Worm (Caenorhabditis elegans) whole organism, midembryonic: ENCODE data around the gene his-71.

ENCODE experiments used
- T22C8.4 ChIP-seq: fragments of 200-800 bp; sonication (Bioruptor generic); IDR thresholded peaks from 2 replicates; pipeline ENCODE4 v1.3.6; 2022; ENCODE audit warnings: missing genetic modification characterization, missing compliant biosample characterization
- cog-1 ChIP-seq: sonication (generic microtip); optimal IDR thresholded peaks from 2 replicates; lab custom pipeline; 2016; ENCODE audit warnings: missing genetic modification characterization, missing compliant biosample characterization
- flt-1 ChIP-seq: fragments of 200-800 bp; sonication (Bioruptor generic); IDR thresholded peaks from 2 replicates; pipeline ENCODE4 v1.3.6; 2022; ENCODE audit warnings: missing genetic modification characterization, missing compliant biosample characterization
- klf-2 ChIP-seq: fragments of 200-800 bp; sonication (Bioruptor generic); conservative IDR thresholded peaks from 2 replicates; pipeline ENCODE4 v1.3.6; 2022; ENCODE audit warnings: missing genetic modification reagents, missing genetic modification characterization, missing compliant biosample characterization
- med-1 ChIP-seq: sonication (generic microtip); optimal IDR thresholded peaks from 2 replicates; lab custom pipeline; 2017; ENCODE audit warnings: missing genetic modification characterization, mild to moderate bottlenecking, missing compliant biosample characterization, antibody characterized with exemption, missing genetic modification reagents; ENCODE audit not compliant: insufficient read depth
- ref-1 ChIP-seq: fragments of 200-800 bp; sonication (Bioruptor generic); conservative IDR thresholded peaks from 2 replicates; pipeline ENCODE4 v1.3.6; 2022; ENCODE audit warnings: missing genetic modification reagents, missing genetic modification characterization, missing compliant biosample characterization
- ztf-23 ChIP-seq: fragments of 200-800 bp; sonication (Bioruptor generic); IDR thresholded peaks from 2 replicates; pipeline ENCODE4 v1.3.6; 2022; ENCODE audit warnings: missing genetic modification reagents, missing genetic modification characterization, missing compliant biosample characterization
- ztf-29 ChIP-seq: fragments of 200-800 bp; sonication (Bioruptor generic); IDR thresholded peaks from 2 replicates; pipeline ENCODE4 v1.3.6; 2022; ENCODE audit warnings: missing genetic modification reagents, missing genetic modification characterization, missing compliant biosample characterization

- TF ChIP-seq ztf-23 (no peak), klf-2 (GFP tag; lab: Robert Waterston, UW) (no peak), flt-1 (GFP tag; lab: Robert Waterston, UW) (no peak), med-1 (GFP tag; lab: Kevin White, UChicago) (no peak), ztf-29 (no peak), cog-1 (no peak), T22C8.4 (no peak), ref-1 (GFP tag; lab: Robert Waterston, UW) (no peak)
Observed at ce11 chrX:7954328-7954727, 27.5 kb downstream of the his-71 start, which contains the start of gene dct-1.
